Worm (Caenorhabditis elegans) whole organism, L3 larva: ENCODE results near the gene T12A7.2.
A peak's percentile ranks its signal among the peaks of the same experiment; 100 is the strongest.

Experiments
- ama-1 ChIP-seq: fragments of 150-350 bp; optimal IDR thresholded peaks from 2 replicates; lab custom pipeline; 2018
- ceh-28 ChIP-seq: fragments of 150-350 bp; optimal IDR thresholded peaks from 2 replicates; lab custom pipeline; 2014; ENCODE audit warnings: missing biosample characterization, missing genetic modification reagents, missing genetic modification characterization
- ceh-9 ChIP-seq: sonication (generic microtip); optimal IDR thresholded peaks from 2 replicates; lab custom pipeline; 2018; ENCODE audit warnings: missing biosample characterization, missing genetic modification characterization
- daf-12 ChIP-seq: fragments of 150-350 bp; optimal IDR thresholded peaks from 2 replicates; lab custom pipeline; 2014; ENCODE audit warnings: missing biosample characterization, missing genetic modification reagents, missing genetic modification characterization
- egl-5 ChIP-seq: fragments of 150-350 bp; optimal IDR thresholded peaks from 2 replicates; lab custom pipeline; 2017; ENCODE audit warnings: missing biosample characterization, missing genetic modification reagents, missing genetic modification characterization, inconsistent platforms
- elt-1 ChIP-seq: fragments of 150-350 bp; optimal IDR thresholded peaks from 2 replicates; lab custom pipeline; 2014; ENCODE audit warnings: missing biosample characterization, missing genetic modification characterization
- elt-2 ChIP-seq: sonication (generic microtip); optimal IDR thresholded peaks from 2 replicates; lab custom pipeline; 2016; ENCODE audit warnings: missing genetic modification reagents, mild to moderate bottlenecking, missing genetic modification characterization, missing compliant biosample characterization
- fkh-10 ChIP-seq: sonication (generic microtip); optimal IDR thresholded peaks from 2 replicates; lab custom pipeline; 2017; ENCODE audit warnings: missing biosample characterization, missing genetic modification reagents, missing genetic modification characterization
- jun-1 ChIP-seq: fragments of 150-350 bp; optimal IDR thresholded peaks from 2 replicates; lab custom pipeline; 2014; ENCODE audit warnings: missing biosample characterization, missing genetic modification reagents, missing genetic modification characterization
- lin-15B ChIP-seq: fragments of 150-350 bp; optimal IDR thresholded peaks from 2 replicates; lab custom pipeline; 2014; ENCODE audit warnings: missing biosample characterization, missing genetic modification characterization
- lin-39 ChIP-seq: fragments of 150-350 bp; optimal IDR thresholded peaks from 2 replicates; lab custom pipeline; 2018; ENCODE audit warnings: missing biosample characterization, missing genetic modification reagents, missing genetic modification characterization
- lsy-12 ChIP-seq: sonication (generic microtip); optimal IDR thresholded peaks from 2 replicates; lab custom pipeline; 2016; ENCODE audit warnings: mild to moderate bottlenecking, missing genetic modification characterization, missing compliant biosample characterization
- mdl-1 ChIP-seq: fragments of 150-350 bp; optimal IDR thresholded peaks from 2 replicates; lab custom pipeline; 2014; ENCODE audit warnings: missing biosample characterization, missing genetic modification characterization
- mml-1 ChIP-seq: fragments of 150-350 bp; sonication (generic microtip); optimal IDR thresholded peaks from 3 replicates; lab custom pipeline; 2014; ENCODE audit warnings: missing biosample characterization, missing genetic modification characterization
- nfya-1 ChIP-seq: sonication (generic microtip); optimal IDR thresholded peaks from 2 replicates; lab custom pipeline; 2017; ENCODE audit warnings: missing genetic modification characterization, mild to moderate bottlenecking, missing compliant biosample characterization, antibody characterized with exemption, moderate library complexity; ENCODE audit not compliant: insufficient read depth
- nhr-11 ChIP-seq: fragments of 150-350 bp; optimal IDR thresholded peaks from 2 replicates; lab custom pipeline; 2014; ENCODE audit warnings: missing biosample characterization, missing genetic modification characterization
- nhr-12 ChIP-seq: fragments of 150-350 bp; optimal IDR thresholded peaks from 2 replicates; lab custom pipeline; 2014; ENCODE audit warnings: missing biosample characterization, missing genetic modification characterization
- nhr-23 ChIP-seq: fragments of 150-350 bp; optimal IDR thresholded peaks from 2 replicates; lab custom pipeline; 2014; ENCODE audit warnings: missing biosample characterization, missing genetic modification reagents, missing genetic modification characterization
- nhr-237 ChIP-seq: fragments of 150-350 bp; optimal IDR thresholded peaks from 2 replicates; lab custom pipeline; 2014; ENCODE audit warnings: missing biosample characterization, missing genetic modification characterization
- nhr-43 ChIP-seq: sonication (generic microtip); optimal IDR thresholded peaks from 2 replicates; lab custom pipeline; 2016; ENCODE audit warnings: mild to moderate bottlenecking, missing genetic modification characterization, missing compliant biosample characterization; ENCODE audit not compliant: poor library complexity, severe bottlenecking
- nhr-67 ChIP-seq: fragments of 150-350 bp; optimal IDR thresholded peaks from 2 replicates; lab custom pipeline; 2014; ENCODE audit warnings: missing biosample characterization, missing genetic modification characterization
- nhr-76 ChIP-seq: fragments of 150-350 bp; sonication (generic microtip); optimal IDR thresholded peaks from 5 replicates; lab custom pipeline; 2014; ENCODE audit warnings: missing biosample characterization, missing genetic modification characterization
- nhr-77 ChIP-seq: fragments of 150-350 bp; optimal IDR thresholded peaks from 2 replicates; lab custom pipeline; 2014; ENCODE audit warnings: missing biosample characterization, missing genetic modification characterization
- pqm-1 ChIP-seq: fragments of 150-350 bp; optimal IDR thresholded peaks from 2 replicates; lab custom pipeline; 2017; ENCODE audit warnings: missing biosample characterization, missing genetic modification characterization, inconsistent platforms
- skn-1 ChIP-seq: fragments of 150-350 bp; optimal IDR thresholded peaks from 2 replicates; lab custom pipeline; 2014; ENCODE audit warnings: missing biosample characterization, missing genetic modification characterization
- snpc-4 ChIP-seq: fragments of 150-350 bp; optimal IDR thresholded peaks from 2 replicates; lab custom pipeline; 2014; ENCODE audit warnings: missing biosample characterization, missing genetic modification characterization
- tbx-2 ChIP-seq: sonication (generic microtip); optimal IDR thresholded peaks from 2 replicates; lab custom pipeline; 2016; ENCODE audit warnings: mild to moderate bottlenecking, missing genetic modification characterization, missing compliant biosample characterization
- unc-39 ChIP-seq: sonication (generic microtip); optimal IDR thresholded peaks from 4 replicates; lab custom pipeline; 2017; ENCODE audit warnings: missing biosample characterization, missing genetic modification characterization
- unc-62 ChIP-seq: fragments of 150-350 bp; sonication (generic microtip); optimal IDR thresholded peaks from 4 replicates; lab custom pipeline; 2014; ENCODE audit warnings: missing biosample characterization, missing genetic modification reagents, missing genetic modification characterization
- zag-1 ChIP-seq: fragments of 150-350 bp; optimal IDR thresholded peaks from 2 replicates; lab custom pipeline; 2014; ENCODE audit warnings: missing biosample characterization, missing genetic modification characterization
- ztf-4 ChIP-seq: fragments of 150-350 bp; optimal IDR thresholded peaks from 2 replicates; lab custom pipeline; 2014; ENCODE audit warnings: missing biosample characterization, missing genetic modification characterization

The T12A7.2 gene

DNA sequence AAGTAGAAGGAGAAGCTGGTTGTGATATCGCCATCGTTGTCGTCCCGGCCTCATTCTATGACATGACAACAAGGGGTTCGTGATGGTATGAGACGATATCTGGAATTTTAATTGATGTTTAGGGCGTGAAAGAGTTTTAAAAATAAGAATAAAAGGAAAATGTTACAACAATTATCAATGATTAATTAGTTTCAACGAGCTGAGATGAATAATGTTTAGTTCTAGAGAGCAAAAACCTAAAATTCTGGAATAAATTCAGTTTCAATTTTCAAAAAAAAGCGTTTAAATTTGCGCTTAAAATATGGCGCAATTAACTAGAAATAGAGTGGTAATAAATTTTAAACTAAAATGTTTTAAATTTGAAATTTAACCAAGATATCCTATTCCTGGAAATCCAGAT lies 31.6 kb upstream of the T12A7.2 start, which contains the start of gene H01G02.3:
H01G02.3 (minus strand) TSS at position 101 of the 400 bp plus-strand sequence.
- TF ChIP-seq elt-1 (no peak), nhr-43 (no peak), tbx-2 (tag; lab: Kevin White, UChicago) (no peak), jun-1 (no peak)
- TF ChIP-seq, all 47 proteins: peak for 0

DNA sequence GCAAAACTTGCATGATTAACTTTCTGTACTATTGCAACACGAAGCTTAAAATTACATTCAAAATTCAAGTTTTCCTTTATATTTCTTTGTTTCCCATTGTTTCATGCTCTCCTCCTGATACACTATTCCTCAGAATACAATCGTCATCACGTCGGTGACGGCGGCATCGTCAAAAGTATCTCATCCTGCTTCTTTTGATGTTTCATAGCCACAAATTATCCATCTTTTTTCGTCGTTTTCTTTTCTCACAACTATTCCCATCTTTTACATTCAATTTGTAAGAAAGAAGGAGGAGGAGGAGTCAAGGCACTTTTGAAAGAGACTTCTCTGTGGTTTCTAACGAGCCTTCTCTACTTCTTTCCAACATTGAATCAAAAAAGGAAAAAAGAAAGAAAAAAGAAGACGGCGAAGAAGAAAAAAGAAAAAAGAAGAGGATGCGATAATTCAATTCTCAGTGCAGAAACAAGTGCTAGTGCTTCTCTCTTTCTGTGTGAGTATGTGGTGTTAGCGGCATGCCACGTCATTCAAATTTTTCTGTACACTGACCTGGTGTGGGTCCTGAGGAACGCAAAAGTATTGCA lies 27.6 kb upstream of the T12A7.2 start:
- TF ChIP-seq snpc-4 (peak; percentile 1), fkh-10 (GFP tag; lab: Kevin White, UChicago) (peak; percentile 84), lin-15B (tag; lab: Kevin White, UChicago) (no peak), unc-62 (no peak), pqm-1 (tag; lab: Kevin White, UChicago) (no peak), nfya-1 (tag; lab: Kevin White, UChicago) (peak; percentile 40), ceh-9 (no peak)

DNA sequence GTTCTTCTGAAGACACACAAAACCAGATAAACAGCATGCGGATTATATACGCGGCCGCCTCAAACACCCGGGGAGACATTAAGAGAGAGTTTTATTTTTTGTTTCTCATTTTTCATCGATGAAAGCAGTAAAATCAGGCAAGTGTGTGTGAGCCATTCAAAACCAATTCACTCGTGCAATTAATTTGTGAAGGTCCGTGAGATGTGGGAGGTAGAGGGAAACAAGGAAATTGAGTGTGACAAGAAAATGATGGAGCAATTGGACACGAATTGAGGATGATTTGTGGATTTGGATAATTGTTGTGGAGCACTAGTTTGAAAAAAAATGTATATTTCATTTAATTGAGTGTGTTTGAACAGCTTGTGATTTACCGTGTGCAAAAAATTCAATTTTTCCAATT lies 26.9 kb upstream of the T12A7.2 start:
- TF ChIP-seq lin-15B (tag; lab: Kevin White, UChicago) (no peak), nhr-12 (no peak), egl-5 (peak; percentile 81), ztf-4 (no peak), nhr-23 (tag; lab: Kevin White, UChicago) (no peak), nhr-11 (no peak)

DNA sequence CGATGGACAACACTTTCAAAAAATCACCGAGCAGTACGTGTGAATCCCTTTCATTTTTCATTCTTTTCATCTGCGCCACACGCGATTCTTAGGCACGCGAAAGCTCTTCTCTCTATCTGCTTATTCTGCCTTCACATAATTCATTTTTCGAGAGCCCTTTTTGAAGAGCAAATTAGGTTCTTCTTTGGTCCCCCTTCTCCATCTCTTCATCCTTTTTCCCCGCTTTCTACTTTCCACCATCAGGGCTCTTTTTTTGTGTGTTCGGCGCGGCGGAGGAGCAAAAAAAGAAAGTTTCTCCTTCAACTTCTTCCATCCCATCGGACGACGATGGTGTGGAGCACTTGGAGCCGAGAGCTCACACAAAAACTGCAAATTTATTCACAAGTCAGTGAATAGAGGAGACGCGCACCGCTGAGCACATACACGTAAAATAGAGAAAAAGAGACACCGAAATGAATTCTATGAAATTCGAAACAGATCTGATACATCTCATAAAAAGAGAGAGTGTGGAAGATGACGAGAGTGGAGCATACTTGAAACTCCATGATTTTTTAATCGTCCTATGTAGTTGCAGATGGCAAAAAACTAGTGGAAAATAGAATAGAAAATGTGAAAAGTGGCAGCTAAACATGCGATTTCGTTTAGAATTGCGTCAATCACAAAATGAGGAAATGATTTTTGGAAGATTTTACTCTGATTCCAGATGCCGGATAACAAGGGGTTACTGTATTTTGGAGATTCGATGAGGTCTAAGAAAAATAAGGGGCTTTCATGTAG lies 24.3 kb upstream of the T12A7.2 start:
- TF ChIP-seq ama-1 (no peak), fkh-10 (GFP tag; lab: Kevin White, UChicago) (peak; percentile 63), nfya-1 (tag; lab: Kevin White, UChicago) (peak; percentile 2), nhr-77 (tag; lab: Kevin White, UChicago) (no peak)

DNA sequence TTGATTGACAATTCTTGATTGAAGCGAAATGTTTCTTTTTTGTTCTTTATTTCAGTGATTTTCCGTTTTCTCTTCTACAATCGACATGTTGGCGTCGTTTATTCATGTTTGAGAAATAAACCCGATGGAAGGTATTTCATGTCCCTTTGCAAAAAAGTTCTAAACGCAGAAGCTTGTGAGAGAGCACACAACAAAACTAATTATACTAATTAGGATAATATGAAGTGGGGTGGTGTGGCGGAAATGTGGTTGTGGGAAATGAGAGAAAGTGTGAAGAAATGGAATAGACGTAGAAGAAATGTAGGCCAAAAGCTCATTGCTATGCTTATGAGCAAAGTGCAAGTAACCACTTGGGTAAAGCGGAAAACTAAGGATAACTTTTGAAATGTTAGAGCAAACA lies 21.9 kb upstream of the T12A7.2 start:
- TF ChIP-seq lsy-12 (tag; lab: Kevin White, UChicago), result no peak

DNA sequence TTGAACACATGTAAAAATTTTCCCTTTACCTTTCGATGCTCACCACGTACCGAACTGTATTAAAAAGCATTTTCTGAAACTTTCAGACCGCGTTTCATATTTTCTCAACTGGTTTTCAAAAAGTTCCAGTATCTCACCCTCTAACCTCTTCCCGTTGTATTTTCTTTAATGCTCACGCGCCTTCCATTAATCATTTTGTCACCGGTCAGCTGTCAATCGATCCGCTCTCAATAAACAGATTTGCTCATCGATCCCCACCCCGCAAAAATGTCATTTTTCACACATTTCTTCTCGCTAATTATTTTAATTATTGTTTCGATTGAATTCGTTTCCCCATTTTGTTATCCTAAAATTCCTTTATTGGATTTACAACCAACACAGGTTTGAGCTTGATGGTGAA lies 18.1 kb upstream of the T12A7.2 start, which contains the start of gene lpr-2:
lpr-2 (plus strand) TSS at position 189 of the 400 bp plus-strand sequence.
- TF ChIP-seq egl-5, result no peak
- no peak for TF ChIP-seq mdl-1
- no peak for TF ChIP-seq nhr-76
- no peak for TF ChIP-seq daf-12 (tag; lab: Kevin White, UChicago)
- no peak for TF ChIP-seq skn-1 (tag; lab: Kevin White, UChicago)
- TF ChIP-seq mml-1 (tag; lab: Kevin White, UChicago), result no peak
- TF ChIP-seq ceh-28 (tag; lab: Kevin White, UChicago), result no peak
- TF ChIP-seq elt-2 (tag; lab: Kevin White, UChicago), result no peak
- no peak for TF ChIP-seq nhr-67 (tag; lab: Kevin White, UChicago)
- no peak for TF ChIP-seq pqm-1 (tag; lab: Kevin White, UChicago)

DNA sequence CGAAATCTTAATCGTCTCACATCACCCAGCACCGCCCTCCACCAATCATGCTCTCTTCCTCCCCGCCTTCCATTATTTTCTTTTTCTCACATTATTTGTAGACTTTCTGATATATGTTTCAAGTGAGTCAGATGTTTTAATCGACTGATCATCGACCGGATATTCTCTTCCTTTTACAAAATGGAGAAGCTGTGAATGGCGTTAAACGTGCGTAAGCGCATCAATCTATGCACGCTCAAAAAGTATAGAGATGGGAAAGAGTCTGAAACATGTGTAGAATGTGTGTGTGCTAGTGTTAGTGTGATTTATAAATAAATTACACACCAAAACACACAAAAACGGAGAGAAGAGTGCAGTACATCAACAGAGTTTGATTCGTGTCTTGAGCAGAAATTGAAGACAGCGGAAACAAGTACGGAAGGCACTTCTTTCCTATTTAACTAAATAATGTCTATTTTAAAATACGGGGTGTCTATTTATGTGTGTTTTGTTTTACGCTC lies 16.1 kb upstream of the T12A7.2 start:
- TF ChIP-seq lin-39 (no peak), nhr-237 (tag; lab: Kevin White, UChicago) (no peak), tbx-2 (tag; lab: Kevin White, UChicago) (no peak), nfya-1 (tag; lab: Kevin White, UChicago) (no peak), zag-1 (tag; lab: Kevin White, UChicago) (no peak), ama-1 (no peak), unc-39 (tag; lab: Kevin White, UChicago) (no peak), elt-1 (no peak), unc-62 (no peak), daf-12 (tag; lab: Kevin White, UChicago) (no peak), mml-1 (tag; lab: Kevin White, UChicago) (no peak), ceh-28 (tag; lab: Kevin White, UChicago) (no peak)
- TF ChIP-seq, all 47 proteins: peak for 0
